Worm (Caenorhabditis elegans) whole organism, L4 larva: ENCODE data around the gene K11G12.6.
A peak's percentile ranks its signal among the peaks of the same experiment; 100 is the strongest.

ENCODE experiments used
- F10B5.3 ChIP-seq: sonication (generic microtip); optimal IDR thresholded peaks from 2 replicates; lab custom pipeline; 2016; ENCODE audit warnings: mild to moderate bottlenecking, missing genetic modification characterization, missing compliant biosample characterization
- F44E2.7 ChIP-seq: fragments of 200-800 bp; sonication (Bioruptor generic); IDR thresholded peaks from 2 replicates; pipeline ENCODE4 v2.1.2; 2022; ENCODE audit warnings: missing genetic modification characterization, missing compliant biosample characterization
- F49E8.2 ChIP-seq: sonication (generic microtip); optimal IDR thresholded peaks from 2 replicates; lab custom pipeline; 2016; ENCODE audit warnings: missing compliant biosample characterization, mild to moderate bottlenecking, missing genetic modification characterization, borderline replicate concordance
- R02D3.7 ChIP-seq: fragments of 150-350 bp; sonication (generic microtip); optimal IDR thresholded peaks from 3 replicates; lab custom pipeline; 2014; ENCODE audit warnings: missing biosample characterization, missing genetic modification characterization
- T20F7.1 ChIP-seq: fragments of 200-800 bp; sonication (Bioruptor generic); optimal IDR thresholded peaks from 2 replicates; lab custom pipeline; 2018; ENCODE audit warnings: mild to moderate bottlenecking, missing genetic modification characterization, missing compliant biosample characterization
- Y75B8A.6 ChIP-seq: fragments of 200-800 bp; sonication (Bioruptor generic); IDR thresholded peaks from 2 replicates; pipeline ENCODE4 v1.3.6; 2022; ENCODE audit warnings: missing genetic modification reagents, missing genetic modification characterization, missing compliant biosample characterization
- ZK337.2 ChIP-seq: fragments of 200-800 bp; sonication (Bioruptor generic); IDR thresholded peaks from 2 replicates; pipeline ENCODE4 v1.3.6; 2022; ENCODE audit warnings: missing genetic modification reagents, missing genetic modification characterization, missing compliant biosample characterization
- ZK546.5 ChIP-seq, 2 experiments: sonication (generic microtip); optimal IDR thresholded peaks; 2 replicates each; lab custom pipeline; 2017; ENCODE audit warnings: missing biosample characterization in 2 of 2, missing genetic modification characterization in 2 of 2
- aha-1 ChIP-seq: fragments of 150-350 bp; peaks from one replicate; lab custom pipeline; 2014; ENCODE audit warnings: missing biosample characterization, missing genetic modification characterization
- ama-1 ChIP-seq: fragments of 150-350 bp; optimal IDR thresholded peaks from 2 replicates; lab custom pipeline; 2014; ENCODE audit warnings: inconsistent platforms, mixed read lengths
- ceh-20 ChIP-seq: fragments of 200-800 bp; sonication (Bioruptor generic); IDR thresholded peaks from 2 replicates; pipeline ENCODE4 v1.3.6; 2022; ENCODE audit warnings: missing genetic modification reagents, missing genetic modification characterization, missing compliant biosample characterization
- ceh-32 ChIP-seq: sonication (generic microtip); optimal IDR thresholded peaks from 2 replicates; lab custom pipeline; 2016; ENCODE audit warnings: mild to moderate bottlenecking, missing genetic modification characterization, missing compliant biosample characterization; ENCODE audit not compliant: poor library complexity
- ceh-62 ChIP-seq: sonication (generic microtip); optimal IDR thresholded peaks from 2 replicates; lab custom pipeline; 2017; ENCODE audit warnings: missing biosample characterization, missing genetic modification characterization
- cey-2 ChIP-seq: sonication (generic microtip); optimal IDR thresholded peaks from 3 replicates; lab custom pipeline; 2017; ENCODE audit warnings: missing genetic modification characterization, mild to moderate bottlenecking, missing compliant biosample characterization, antibody characterized with exemption, borderline replicate concordance; ENCODE audit not compliant: insufficient read depth
- ctbp-1 ChIP-seq: fragments of 200-800 bp; sonication (Bioruptor generic); IDR thresholded peaks from 2 replicates; pipeline ENCODE4 v1.3.6; 2022; ENCODE audit warnings: missing genetic modification reagents, missing genetic modification characterization, missing compliant biosample characterization
- daf-12 ChIP-seq: fragments of 150-350 bp; optimal IDR thresholded peaks from 2 replicates; lab custom pipeline; 2014; ENCODE audit warnings: missing biosample characterization, missing genetic modification reagents, missing genetic modification characterization
- daf-16 ChIP-seq, 3 experiments: sonication (generic microtip); optimal IDR thresholded peaks; 2 replicates each; lab custom pipeline; 2016 to 2017; ENCODE audit warnings: missing genetic modification characterization in 3 of 3, missing genetic modification reagents in 3 of 3, mild to moderate bottlenecking in 2 of 3, missing compliant biosample characterization in 2 of 3, missing biosample characterization in 1 of 3, moderate library complexity in 1 of 3
- dmd-6 ChIP-seq: fragments of 200-800 bp; sonication (Bioruptor generic); IDR thresholded peaks from 2 replicates; pipeline ENCODE4 v1.3.6; 2022; ENCODE audit warnings: missing genetic modification reagents, missing genetic modification characterization, missing compliant biosample characterization
- dmd-9 ChIP-seq: fragments of 200-800 bp; sonication (Bioruptor generic); IDR thresholded peaks from 2 replicates; pipeline ENCODE4 v1.3.6; 2022; ENCODE audit warnings: missing genetic modification reagents, missing genetic modification characterization, missing compliant biosample characterization
- dpl-1 ChIP-seq: fragments of 150-350 bp; optimal IDR thresholded peaks from 2 replicates; lab custom pipeline; 2014; ENCODE audit warnings: missing biosample characterization, missing genetic modification reagents, missing genetic modification characterization
- duxl-1 ChIP-seq: sonication (generic microtip); optimal IDR thresholded peaks from 2 replicates; lab custom pipeline; 2016; ENCODE audit warnings: mild to moderate bottlenecking, missing genetic modification characterization, moderate library complexity, missing compliant biosample characterization; ENCODE audit not compliant: poor library complexity
- dve-1 ChIP-seq: sonication (generic microtip); optimal IDR thresholded peaks from 2 replicates; lab custom pipeline; 2017; ENCODE audit warnings: antibody characterized with exemption, mild to moderate bottlenecking, missing genetic modification characterization, missing compliant biosample characterization; ENCODE audit not compliant: insufficient read depth
- egl-43 ChIP-seq: fragments of 200-800 bp; sonication (Bioruptor generic); IDR thresholded peaks from 2 replicates; pipeline ENCODE4 v1.3.6; 2022; ENCODE audit warnings: missing genetic modification reagents, missing genetic modification characterization, missing compliant biosample characterization
- hif-1 ChIP-seq, 2 experiments: sonication (generic microtip); optimal IDR thresholded peaks; 2 replicates each; lab custom pipeline; 2016 to 2017; ENCODE audit warnings: missing compliant biosample characterization in 2 of 2, missing genetic modification characterization in 2 of 2, missing genetic modification reagents in 2 of 2, missing genotype in 2 of 2, mild to moderate bottlenecking in 1 of 2
- hlh-11 ChIP-seq: fragments of 200-800 bp; sonication (Bioruptor generic); optimal IDR thresholded peaks from 2 replicates; lab custom pipeline; 2018; ENCODE audit warnings: mild to moderate bottlenecking, missing genetic modification characterization, missing compliant biosample characterization
- jun-1 ChIP-seq: fragments of 150-350 bp; optimal IDR thresholded peaks from 2 replicates; lab custom pipeline; 2014; ENCODE audit warnings: missing biosample characterization, missing genetic modification reagents, missing genetic modification characterization
- lin-1 ChIP-seq: fragments of 200-800 bp; sonication (Bioruptor generic); IDR thresholded peaks from 2 replicates; pipeline ENCODE4 v1.3.6; 2022; ENCODE audit warnings: missing genetic modification reagents, missing genetic modification characterization, missing compliant biosample characterization
- lin-13 ChIP-seq: fragments of 150-350 bp; optimal IDR thresholded peaks from 2 replicates; lab custom pipeline; 2014; ENCODE audit warnings: missing biosample characterization, missing genetic modification reagents, missing genetic modification characterization
- lin-29 ChIP-seq: fragments of 200-800 bp; sonication (Bioruptor generic); IDR thresholded peaks from 2 replicates; pipeline ENCODE4 v1.3.6; 2022; ENCODE audit warnings: missing genetic modification reagents, missing genetic modification characterization, missing compliant biosample characterization
- lsy-2 ChIP-seq, 2 experiments: fragments of 150-350 bp in 1 of 2; sonication (generic microtip) in 1 of 2; optimal IDR thresholded peaks; 2 replicates each; lab custom pipeline; 2014 to 2017; ENCODE audit warnings: missing biosample characterization in 2 of 2, missing genetic modification characterization in 2 of 2
- mdl-1 ChIP-seq, 2 experiments: fragments of 150-350 bp in 1 of 2; sonication (generic microtip) in 1 of 2; optimal IDR thresholded peaks; 2 replicates each; lab custom pipeline; 2014 to 2017; ENCODE audit warnings: missing biosample characterization in 2 of 2, missing genetic modification characterization in 2 of 2
- nhr-10 ChIP-seq: fragments of 150-350 bp; optimal IDR thresholded peaks from 2 replicates; lab custom pipeline; 2014; ENCODE audit warnings: missing biosample characterization, missing genetic modification characterization
- nhr-102 ChIP-seq: sonication (generic microtip); optimal IDR thresholded peaks from 2 replicates; lab custom pipeline; 2016; ENCODE audit warnings: mild to moderate bottlenecking, missing genetic modification characterization, moderate library complexity, missing compliant biosample characterization
- nhr-111 ChIP-seq: fragments of 200-800 bp; sonication (Bioruptor generic); optimal IDR thresholded peaks from 2 replicates; lab custom pipeline; 2018; ENCODE audit warnings: mild to moderate bottlenecking, missing genetic modification characterization, missing compliant biosample characterization
- nhr-237 ChIP-seq: sonication (generic microtip); optimal IDR thresholded peaks from 2 replicates; lab custom pipeline; 2017; ENCODE audit warnings: missing biosample characterization, missing genetic modification characterization
- nhr-76 ChIP-seq: fragments of 150-350 bp; optimal IDR thresholded peaks from 2 replicates; lab custom pipeline; 2014; ENCODE audit warnings: missing biosample characterization, missing genetic modification characterization
- pqm-1 ChIP-seq: sonication (generic microtip); optimal IDR thresholded peaks from 2 replicates; lab custom pipeline; 2017; ENCODE audit warnings: missing biosample characterization, missing genetic modification characterization
- rbr-2 ChIP-seq: sonication (generic microtip); optimal IDR thresholded peaks from 2 replicates; lab custom pipeline; 2016; ENCODE audit warnings: missing genotype, missing genetic modification characterization, missing compliant biosample characterization
- saeg-2 ChIP-seq: fragments of 200-800 bp; sonication (Bioruptor generic); IDR thresholded peaks from 2 replicates; pipeline ENCODE4 v1.3.6; 2022; ENCODE audit warnings: missing genetic modification reagents, missing genetic modification characterization, missing compliant biosample characterization
- sdz-12 ChIP-seq: fragments of 200-800 bp; sonication (Bioruptor generic); optimal IDR thresholded peaks from 2 replicates; lab custom pipeline; 2018; ENCODE audit warnings: mild to moderate bottlenecking, missing genetic modification characterization, missing compliant biosample characterization
- set-16 ChIP-seq: fragments of 200-800 bp; sonication (Bioruptor generic); IDR thresholded peaks from 2 replicates; pipeline ENCODE4 v1.3.6; 2022; ENCODE audit warnings: missing genetic modification reagents, missing genetic modification characterization, missing compliant biosample characterization
- skn-1 ChIP-seq: fragments of 150-350 bp; optimal IDR thresholded peaks from 2 replicates; lab custom pipeline; 2014; ENCODE audit warnings: missing biosample characterization, missing genetic modification characterization
- spr-3 ChIP-seq: fragments of 200-800 bp; sonication (Bioruptor generic); optimal IDR thresholded peaks from 2 replicates; lab custom pipeline; 2018; ENCODE audit warnings: mild to moderate bottlenecking, missing genetic modification characterization, missing compliant biosample characterization
- tra-1 ChIP-seq: fragments of 200-800 bp; sonication (Bioruptor generic); IDR thresholded peaks from 2 replicates; pipeline ENCODE4 v1.3.6; 2022; ENCODE audit warnings: missing genetic modification reagents, missing genetic modification characterization, missing compliant biosample characterization
- unc-130 ChIP-seq: sonication (generic microtip); optimal IDR thresholded peaks from 2 replicates; lab custom pipeline; 2016; ENCODE audit warnings: missing genetic modification reagents, missing genetic modification characterization, missing compliant biosample characterization
- unc-62 ChIP-seq, 3 experiments: fragments of 150-350 bp in 1 of 3; sonication (generic microtip); optimal IDR thresholded peaks in 2 of 3; peaks in 1 of 3; 1 replicate in 1 of 3; 2 replicates in 2 of 3; lab custom pipeline; 2014 to 2017; ENCODE audit warnings: missing biosample characterization in 3 of 3, missing genetic modification characterization in 3 of 3, missing genetic modification reagents in 3 of 3, missing genotype in 1 of 3

Gene K11G12.6

ce11 chrX:6736358-6736991 is 7.0 kb upstream of the K11G12.6 start (continued):
- no peak for TF ChIP-seq duxl-1
- TF ChIP-seq dpl-1 (GFP tag; lab: Kevin White, UChicago): peak; percentile 45
- TF ChIP-seq pqm-1 (tag; lab: Kevin White, UChicago): peak; percentile 34
- TF ChIP-seq tra-1 (GFP tag; lab: Robert Waterston, UW): no peak
- TF ChIP-seq jun-1 (tag; lab: Kevin White, UChicago): no peak
- peak in 1 of 2 experiments; percentile 100 for TF ChIP-seq unc-62 (GFP tag; optimal IDR thresholded peaks at IDR 0.05 in 1 of 2; lab: Kevin White, UChicago)
- TF ChIP-seq unc-62 (tag; optimal IDR thresholded peaks at IDR 0.05; lab: Kevin White, UChicago): no peak
- TF ChIP-seq F44E2.7 (GFP tag; lab: Robert Waterston, UW): no peak
- no peak for TF ChIP-seq ZK546.5 (tag; optimal IDR thresholded peaks at IDR 0.05; lab: Kevin White, UChicago)
- TF ChIP-seq T20F7.1 (GFP tag; lab: Kevin White, UChicago): peak; percentile 14
- TF ChIP-seq rbr-2: peak; percentile 23

DNA sequence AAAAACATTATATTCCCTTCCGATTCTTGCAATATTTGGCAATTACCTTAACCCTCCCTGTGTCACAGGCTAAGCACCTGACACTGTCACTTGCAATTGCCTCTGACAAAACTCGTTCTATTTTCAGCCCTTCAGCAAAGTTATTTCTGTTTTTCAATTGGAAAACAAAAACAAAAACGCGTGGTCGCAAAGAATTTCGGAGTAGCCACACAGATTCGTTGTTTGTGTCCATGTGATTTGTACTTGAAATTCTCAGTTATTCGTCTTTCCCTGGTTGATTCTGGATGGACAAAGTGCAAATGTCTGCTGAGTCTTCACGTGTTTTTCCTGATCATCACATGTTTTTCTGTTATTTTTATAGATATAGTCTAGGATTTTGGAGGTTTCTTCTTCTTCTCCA is 6.0 kb upstream of the K11G12.6 start:
- no peak for TF ChIP-seq lin-1 (GFP tag; lab: Robert Waterston, UW)
- no peak for TF ChIP-seq lin-13 (GFP tag; lab: Kevin White, UChicago)
- no peak for TF ChIP-seq R02D3.7
- peak in 1 of 2 experiments; percentile 54 for TF ChIP-seq hif-1 (tag; optimal IDR thresholded peaks at IDR 0.05; lab: Kevin White, UChicago)
- peak in 1 of 2 experiments; percentile 91 for TF ChIP-seq daf-16 (GFP tag; optimal IDR thresholded peaks at IDR 0.05; lab: Kevin White, UChicago)
- TF ChIP-seq daf-16 (tag; optimal IDR thresholded peaks at IDR 0.05; lab: Kevin White, UChicago): peak; percentile 23
- TF ChIP-seq ctbp-1: no peak; the same call in 1 of the 2 replicates
- peak; percentile 41; the same call in 1 of the 2 replicates for TF ChIP-seq dmd-6 (GFP tag; lab: Robert Waterston, UW)
- no peak for TF ChIP-seq nhr-76 (tag; lab: Kevin White, UChicago)
- TF ChIP-seq saeg-2: no peak
- TF ChIP-seq nhr-111 (GFP tag; lab: Kevin White, UChicago): no peak
- TF ChIP-seq ZK546.5 (tag; optimal IDR thresholded peaks at IDR 0.05; lab: Kevin White, UChicago): no peak
- TF ChIP-seq dve-1: peak; percentile 60
- no peak for TF ChIP-seq cey-2 (tag; lab: Kevin White, UChicago)
- no peak for TF ChIP-seq unc-130 (GFP tag; lab: Kevin White, UChicago)
- no peak for TF ChIP-seq spr-3 (GFP tag; lab: Kevin White, UChicago)
- TF ChIP-seq ceh-32 (tag; lab: Kevin White, UChicago): no peak
- peak; percentile 50 to 91 for TF ChIP-seq mdl-1 (tag; optimal IDR thresholded peaks at IDR 0.05; lab: Kevin White, UChicago)
- TF ChIP-seq nhr-102 (tag; lab: Kevin White, UChicago): peak; percentile 17
- no peak for TF ChIP-seq daf-12 (tag; lab: Kevin White, UChicago)
- TF ChIP-seq unc-62 (GFP tag; optimal IDR thresholded peaks at IDR 0.05 in 1 of 2; lab: Kevin White, UChicago): peak in 1 of 2 experiments; percentile 59
- no peak for TF ChIP-seq unc-62 (tag; optimal IDR thresholded peaks at IDR 0.05; lab: Kevin White, UChicago)
- no peak for TF ChIP-seq F10B5.3 (tag; lab: Kevin White, UChicago)
- no peak for TF ChIP-seq pqm-1 (tag; lab: Kevin White, UChicago)
- peak; percentile 44 for TF ChIP-seq aha-1 (tag; lab: Kevin White, UChicago)
- no peak for TF ChIP-seq ceh-20
- TF ChIP-seq jun-1 (tag; lab: Kevin White, UChicago): no peak
- no peak for TF ChIP-seq nhr-237 (tag; lab: Kevin White, UChicago)
- TF ChIP-seq set-16 (GFP tag; lab: Robert Waterston, UW): no peak
- no peak for TF ChIP-seq egl-43 (GFP tag; lab: Robert Waterston, UW)
- no peak for TF ChIP-seq Y75B8A.6 (GFP tag; lab: Robert Waterston, UW)
- no peak for TF ChIP-seq tra-1 (GFP tag; lab: Robert Waterston, UW)
- TF ChIP-seq nhr-10 (tag; lab: Kevin White, UChicago): no peak
- no peak for TF ChIP-seq ama-1 (lab: Kevin White, UChicago)
- no peak for TF ChIP-seq ZK337.2 (GFP tag; lab: Robert Waterston, UW)
- TF ChIP-seq lin-29: no peak
- TF ChIP-seq lsy-2 (tag; optimal IDR thresholded peaks at IDR 0.05; lab: Kevin White, UChicago): peak in 1 of 2 experiments; percentile 40
- no peak for TF ChIP-seq sdz-12
- TF ChIP-seq F49E8.2 (tag; lab: Kevin White, UChicago): no peak
- peak; percentile 66 for TF ChIP-seq hlh-11 (tag; lab: Kevin White, UChicago)
- TF ChIP-seq ceh-62 (tag; lab: Kevin White, UChicago): no peak
- no peak for TF ChIP-seq skn-1 (tag; lab: Kevin White, UChicago)
- TF ChIP-seq dmd-9 (GFP tag; lab: Robert Waterston, UW): no peak
